Fruit fly (Drosophila melanogaster): ENCODE data around the gene vilya.

The vilya gene

dm6 chrX:2713776-2714175 lies 12.7 kb upstream of the vilya start, which contains the start of the genes CG2685 and CG2694 (continued):
- no peak for TF ChIP-seq scrt (GFP tag; optimal IDR thresholded peaks at IDR 0.05)
- no peak for TF ChIP-seq ro (GFP tag; IDR thresholded peaks at IDR 0.05)
- no peak for TF ChIP-seq CG9437 (GFP tag; optimal IDR thresholded peaks at IDR 0.05)
- TF ChIP-seq pum (GFP tag; optimal IDR thresholded peaks at IDR 0.05) = no peak
- no peak for TF ChIP-seq shn (GFP tag; optimal IDR thresholded peaks at IDR 0.05)
- no peak for TF ChIP-seq dmrt11E (tag; optimal IDR thresholded peaks at IDR 0.05)
- no peak for TF ChIP-seq sqz (GFP tag; optimal IDR thresholded peaks at IDR 0.05)
- TF ChIP-seq Hey (tag; optimal IDR thresholded peaks at IDR 0.05) = no peak
- no peak for TF ChIP-seq ac (GFP tag; optimal IDR thresholded peaks at IDR 0.05)
- TF ChIP-seq tin (GFP tag; optimal IDR thresholded peaks at IDR 0.05) = no peak
- no peak for TF ChIP-seq tup (GFP tag; optimal IDR thresholded peaks at IDR 0.05)
- peak; percentile 4 for TF ChIP-seq Lhr (GFP tag; optimal IDR thresholded peaks at IDR 0.05)
- TF ChIP-seq mam (GFP tag; optimal IDR thresholded peaks at IDR 0.05) = peak; percentile 16
- peak; percentile 85 for TF ChIP-seq CG34224 (GFP tag; IDR thresholded peaks at IDR 0.05; ENCODE audit: partially characterized antibody)
- TF ChIP-seq CG18476 (GFP tag; optimal IDR thresholded peaks at IDR 0.05) = no peak
- no peak for TF ChIP-seq CG10209 (GFP tag; optimal IDR thresholded peaks at IDR 0.05)
- TF ChIP-seq Ada2b (GFP tag; IDR thresholded peaks at IDR 0.05) = no peak
- TF ChIP-seq YL-1 (GFP tag; optimal IDR thresholded peaks at IDR 0.05) = no peak
- TF ChIP-seq CG2129 (GFP tag; IDR thresholded peaks at IDR 0.05; ENCODE audit: partially characterized antibody) = 0 out of 2 replicates have a peak, but pooled peaks have one; percentile 36
- TF ChIP-seq knrl (GFP tag; IDR thresholded peaks at IDR 0.05; ENCODE audit: partially characterized antibody) = peak; percentile 65
- TF ChIP-seq CG18011 (GFP tag; optimal IDR thresholded peaks at IDR 0.05) = no peak
- no peak for TF ChIP-seq CG31441 (GFP tag; IDR thresholded peaks at IDR 0.05)
- TF ChIP-seq Dref (GFP tag; IDR thresholded peaks at IDR 0.05) = peak; percentile 90
- TF ChIP-seq phol (tag; optimal IDR thresholded peaks at IDR 0.05) = peak; percentile 5
- TF ChIP-seq Pdp1 (GFP tag; optimal IDR thresholded peaks at IDR 0.05) = no peak
- TF ChIP-seq CG34376 (GFP tag; optimal IDR thresholded peaks at IDR 0.05) = no peak
- TF ChIP-seq CG11398 (GFP tag; optimal IDR thresholded peaks at IDR 0.05) = no peak
- peak; percentile 72 for TF ChIP-seq hbn (GFP tag; IDR thresholded peaks at IDR 0.05; ENCODE audit: partially characterized antibody)
- no peak for TF ChIP-seq Hmr (GFP tag; optimal IDR thresholded peaks at IDR 0.05)
- no peak for TF ChIP-seq CTCF (GFP tag; optimal IDR thresholded peaks at IDR 0.05)
- TF ChIP-seq CG32767 (GFP tag; IDR thresholded peaks at IDR 0.05) = no peak
- no peak for TF ChIP-seq Bdp1 (GFP tag; optimal IDR thresholded peaks at IDR 0.05)
- TF ChIP-seq exex (tag; optimal IDR thresholded peaks at IDR 0.05) = no peak
- peak; percentile 79 for TF ChIP-seq Sry-δ (GFP tag; optimal IDR thresholded peaks at IDR 0.05)
- TF ChIP-seq ham (GFP tag; IDR thresholded peaks at IDR 0.05) = no peak
- no peak for TF ChIP-seq Lpt (GFP tag; optimal IDR thresholded peaks at IDR 0.05)
- TF ChIP-seq CG34422 (GFP tag; IDR thresholded peaks at IDR 0.05) = no peak
- no peak for TF ChIP-seq Sox100B (GFP tag; optimal IDR thresholded peaks at IDR 0.05)
- peak; percentile 78 for TF ChIP-seq CG16813 (GFP tag; IDR thresholded peaks at IDR 0.05; ENCODE audit: partially characterized antibody)
- no peak for TF ChIP-seq en (GFP tag; optimal IDR thresholded peaks at IDR 0.05)
- TF ChIP-seq row (GFP tag; IDR thresholded peaks at IDR 0.05) = peak; percentile 65
- TF ChIP-seq Mrtf (GFP tag; IDR thresholded peaks at IDR 0.05) = no peak
- TF ChIP-seq CG18599 (GFP tag; optimal IDR thresholded peaks at IDR 0.05) = no peak
- TF ChIP-seq CG13287 (GFP tag; IDR thresholded peaks at IDR 0.05; ENCODE audit: partially characterized antibody) = peak; percentile 82
- no peak for TF ChIP-seq crc (GFP tag; optimal IDR thresholded peaks at IDR 0.05)
- no peak for TF ChIP-seq CG31388 (GFP tag; optimal IDR thresholded peaks at IDR 0.05)
- peak; percentile 68 for TF ChIP-seq ato (GFP tag; IDR thresholded peaks at IDR 0.05; ENCODE audit: partially characterized antibody)
- no peak for TF ChIP-seq CG6654 (GFP tag; optimal IDR thresholded peaks at IDR 0.05)
- TF ChIP-seq CG15514 (GFP tag; optimal IDR thresholded peaks at IDR 0.05) = peak; percentile 90
- TF ChIP-seq sug (tag; optimal IDR thresholded peaks at IDR 0.05) = no peak
- TF ChIP-seq zen2 (GFP tag; IDR thresholded peaks at IDR 0.05; ENCODE audit: partially characterized antibody) = peak; percentile 45; the same call in 1 of the 3 replicates
